Fruit fly (Drosophila melanogaster) whole organism, pupa: Measurements from ENCODE around the gene Kdm3.

ENCODE experiments used
- CG13204 ChIP-seq: fragments of 200-800 bp; sonication (Bioruptor generic); optimal IDR thresholded peaks from 2 replicates; lab custom pipeline; 2018; ENCODE audit warnings: missing biosample characterization, mild to moderate bottlenecking, missing genetic modification characterization, moderate library complexity
- CG14655 ChIP-seq: fragments of 200-800 bp; sonication (Bioruptor generic); optimal IDR thresholded peaks from 3 replicates; lab custom pipeline; 2017; ENCODE audit warnings: mild to moderate bottlenecking, missing biosample characterization, missing genetic modification reagents, missing genetic modification characterization
- CG15710 ChIP-seq: fragments of 200-800 bp; sonication (Bioruptor generic); optimal IDR thresholded peaks from 2 replicates; lab custom pipeline; 2018; ENCODE audit warnings: missing biosample characterization, mild to moderate bottlenecking, missing genetic modification characterization, moderate library complexity
- CG17806 ChIP-seq: fragments of 200-800 bp; sonication (Bioruptor generic); optimal IDR thresholded peaks from 2 replicates; lab custom pipeline; 2018; ENCODE audit warnings: missing biosample characterization, mild to moderate bottlenecking, missing genetic modification characterization, moderate library complexity
- CG32121 ChIP-seq: fragments of 200-800 bp; sonication (Bioruptor generic); IDR thresholded peaks from 2 replicates; pipeline ENCODE4 v1.3.6; 2022; ENCODE audit warnings: missing biosample characterization, missing genetic modification characterization
- CG34367 ChIP-seq: fragments of 200-800 bp; sonication (Bioruptor generic); optimal IDR thresholded peaks from 2 replicates; lab custom pipeline; 2018; ENCODE audit warnings: missing biosample characterization, mild to moderate bottlenecking, missing genetic modification characterization
- CG4496 ChIP-seq: fragments of 200-800 bp; sonication (Bioruptor generic); IDR thresholded peaks from 3 replicates; pipeline ENCODE4 v1.3.6; 2022; ENCODE audit warnings: missing biosample characterization, missing genetic modification characterization
- CG8301 ChIP-seq: fragments of 200-800 bp; sonication (Bioruptor generic); optimal IDR thresholded peaks from 2 replicates; lab custom pipeline; 2018; ENCODE audit warnings: missing biosample characterization, mild to moderate bottlenecking, missing genetic modification characterization
- CG9948 ChIP-seq: fragments of 200-800 bp; sonication (Bioruptor generic); optimal IDR thresholded peaks from 2 replicates; lab custom pipeline; 2018; ENCODE audit warnings: missing biosample characterization, mild to moderate bottlenecking, missing genetic modification characterization, moderate library complexity
- EcR ChIP-seq: fragments of 200-800 bp; sonication (Bioruptor generic); optimal IDR thresholded peaks from 3 replicates; lab custom pipeline; 2019; ENCODE audit warnings: missing biosample characterization, missing genetic modification characterization, mild to moderate bottlenecking, moderate library complexity, missing genetic modification reagents
- Ets98B ChIP-seq: fragments of 200-800 bp; sonication (Bioruptor generic); IDR thresholded peaks from 2 replicates; pipeline ENCODE4 v1.3.6; 2022; ENCODE audit warnings: missing biosample characterization, missing genetic modification characterization
- Pif1B ChIP-seq: fragments of 200-800 bp; sonication (Bioruptor generic); optimal IDR thresholded peaks from 3 replicates; lab custom pipeline; 2016; ENCODE audit warnings: missing biosample characterization, missing genetic modification characterization
- Snoo ChIP-seq: fragments of 200-800 bp; sonication (Bioruptor generic); optimal IDR thresholded peaks from 3 replicates; lab custom pipeline; 2017; ENCODE audit warnings: missing biosample characterization, mild to moderate bottlenecking, missing genetic modification characterization, inconsistent platforms

- no peak for TF ChIP-seq EcR (GFP tag; lab: Kevin White, UChicago)
- TF ChIP-seq CG17806 (tag; lab: Kevin White, UChicago) = no peak
- no peak for TF ChIP-seq Pif1B (GFP tag; lab: Kevin White, UChicago)
- no peak for TF ChIP-seq CG8301
- TF ChIP-seq Ets98B (GFP tag; lab: Robert Waterston, UW) = no peak
- TF ChIP-seq CG15710 (tag; lab: Kevin White, UChicago) = no peak
- no peak for TF ChIP-seq CG14655
- no peak for TF ChIP-seq Snoo
- no peak for TF ChIP-seq CG13204 (GFP tag; lab: Kevin White, UChicago)
- no peak for TF ChIP-seq CG4496 (GFP tag; lab: Robert Waterston, UW)
- TF ChIP-seq CG32121 (GFP tag; lab: Robert Waterston, UW) = no peak
- TF ChIP-seq CG34367 (tag; lab: Kevin White, UChicago) = no peak
- no peak for TF ChIP-seq CG9948
These were observed 45.3 kb downstream of the Kdm3 start for dm6 chr3R:9561121-9561520.
